2 fruit fly cellular contexts compared by ENCODE assay signal in genomic region chr3L:21321807-21322503, dm6.
TF ChIP-seq lines count a peak whose summit lies in the region.

No protein-coding gene starts in this region.

TF ChIP-seq in whole organism, embryonic, 481 proteins besides CTCF, POLR2A, EP300 and RAD21 (continued from another document and continues in another):
- TF ChIP-seq CG15269 (tag; optimal IDR thresholded peaks at IDR 0.05; lab: Kevin White, UChicago), result peak; percentile 51
- TF ChIP-seq CG16815 (GFP tag; optimal IDR thresholded peaks at IDR 0.05; lab: Kevin White, UChicago), result no peak
- TF ChIP-seq CG7839 (tag; optimal IDR thresholded peaks at IDR 0.05; lab: Kevin White, UChicago), result peak; percentile 49
- TF ChIP-seq Oli (tag; optimal IDR thresholded peaks at IDR 0.05; lab: Kevin White, UChicago), result peak; percentile 37
- no peak for TF ChIP-seq sens-2 (GFP tag; IDR thresholded peaks at IDR 0.05; lab: Robert Waterston, UW)
- TF ChIP-seq CG18011 (GFP tag; optimal IDR thresholded peaks at IDR 0.05; lab: Kevin White, UChicago), result no peak
- TF ChIP-seq Hmr (GFP tag; optimal IDR thresholded peaks at IDR 0.05; lab: Kevin White, UChicago), result peak; percentile 79
- TF ChIP-seq Awh (GFP tag; IDR thresholded peaks at IDR 0.05; lab: Robert Waterston, UW), result no peak
- no peak for TF ChIP-seq Dbx (GFP tag; IDR thresholded peaks at IDR 0.05; lab: Robert Waterston, UW)
- no peak for TF ChIP-seq crc (GFP tag; optimal IDR thresholded peaks at IDR 0.05; lab: Kevin White, UChicago)
- no peak for TF ChIP-seq Dref (GFP tag; IDR thresholded peaks at IDR 0.05; lab: Robert Waterston, UW)
- TF ChIP-seq CG6654 (GFP tag; optimal IDR thresholded peaks at IDR 0.05; lab: Kevin White, UChicago), result no peak
- peak; percentile 73 for TF ChIP-seq CG7556 (GFP tag; optimal IDR thresholded peaks at IDR 0.05; lab: Kevin White, UChicago)
- TF ChIP-seq zf30C (GFP tag; optimal IDR thresholded peaks at IDR 0.05; lab: Kevin White, UChicago), result no peak
- TF ChIP-seq CG12659 (GFP tag; optimal IDR thresholded peaks at IDR 0.05; lab: Kevin White, UChicago), result peak; percentile 28
- TF ChIP-seq jing (GFP tag; optimal IDR thresholded peaks at IDR 0.05; lab: Kevin White, UChicago), result no peak
- no peak for TF ChIP-seq CG8388 (GFP tag; optimal IDR thresholded peaks at IDR 0.05; lab: Kevin White, UChicago)
- TF ChIP-seq br (optimal IDR thresholded peaks at IDR 0.05; lab: Kevin White, UChicago), result no peak
- TF ChIP-seq trh (GFP tag; optimal IDR thresholded peaks at IDR 0.05; lab: Kevin White, UChicago), result no peak
- no peak for TF ChIP-seq CG13624 (GFP tag; optimal IDR thresholded peaks at IDR 0.05; lab: Kevin White, UChicago)
- peak; percentile 58 for TF ChIP-seq CG13296 (GFP tag; optimal IDR thresholded peaks at IDR 0.05; lab: Kevin White, UChicago)
- no peak; the same call in 1 of the 2 replicates for TF ChIP-seq Adf1 (GFP tag; IDR thresholded peaks at IDR 0.05; lab: Robert Waterston, UW)
- TF ChIP-seq danr (GFP tag; IDR thresholded peaks at IDR 0.05; lab: Robert Waterston, UW), result no peak
- TF ChIP-seq ranshi (GFP tag; IDR thresholded peaks at IDR 0.05; lab: Robert Waterston, UW), result no peak
- TF ChIP-seq CG4820 (GFP tag; optimal IDR thresholded peaks at IDR 0.05; lab: Kevin White, UChicago), result no peak
- peak; percentile 26 for TF ChIP-seq CG10267 (tag; optimal IDR thresholded peaks at IDR 0.05; lab: Kevin White, UChicago)
- peak; percentile 48; the same call in 2 of the 3 replicates for TF ChIP-seq row (GFP tag; IDR thresholded peaks at IDR 0.05; lab: Robert Waterston, UW)
- no peak for TF ChIP-seq CG8359 (GFP tag; optimal IDR thresholded peaks at IDR 0.05; lab: Kevin White, UChicago; ENCODE audit: borderline replicate concordance)
- TF ChIP-seq eyg (GFP tag; optimal IDR thresholded peaks at IDR 0.05; lab: Kevin White, UChicago), result no peak
- no peak for TF ChIP-seq CG10959 (GFP tag; IDR thresholded peaks at IDR 0.05; lab: Robert Waterston, UW)
- no peak for TF ChIP-seq ara (GFP tag; IDR thresholded peaks at IDR 0.05; lab: Robert Waterston, UW)
- TF ChIP-seq D19A (tag; optimal IDR thresholded peaks at IDR 0.05; lab: Kevin White, UChicago), result peak; percentile 6
- TF ChIP-seq CoRest (tag; optimal IDR thresholded peaks at IDR 0.05; lab: Kevin White, UChicago), result peak; percentile 18
- TF ChIP-seq CG1602 (GFP tag; optimal IDR thresholded peaks at IDR 0.05; lab: Kevin White, UChicago), result no peak
- no peak for TF ChIP-seq CG2199 (GFP tag; IDR thresholded peaks at IDR 0.05; lab: Robert Waterston, UW)
- TF ChIP-seq ERR (GFP tag; optimal IDR thresholded peaks at IDR 0.05; lab: Kevin White, UChicago), result no peak
- peak; percentile 14 for TF ChIP-seq Ets65A (GFP tag; lab: Kevin White, UChicago)
- TF ChIP-seq ash1 (GFP tag; optimal IDR thresholded peaks at IDR 0.05; lab: Kevin White, UChicago), result no peak
- TF ChIP-seq Taf1 (GFP tag; IDR thresholded peaks at IDR 0.05; lab: Robert Waterston, UW), result no peak
- peak; percentile 78 for TF ChIP-seq Hand (GFP tag; optimal IDR thresholded peaks at IDR 0.05; lab: Kevin White, UChicago)
- peak; percentile 24 for TF ChIP-seq cwo (GFP tag; optimal IDR thresholded peaks at IDR 0.05; lab: Kevin White, UChicago)
- TF ChIP-seq CG6791 (GFP tag; IDR thresholded peaks at IDR 0.05; lab: Robert Waterston, UW; ENCODE audit: partially characterized antibody), result no peak
- TF ChIP-seq her (GFP tag; optimal IDR thresholded peaks at IDR 0.05; lab: Kevin White, UChicago), result no peak
- TF ChIP-seq Chrac-16 (GFP tag; optimal IDR thresholded peaks at IDR 0.05; lab: Kevin White, UChicago), result no peak
- no peak for TF ChIP-seq CG8089 (GFP tag; optimal IDR thresholded peaks at IDR 0.05; lab: Kevin White, UChicago)
- TF ChIP-seq Myb (GFP tag; optimal IDR thresholded peaks at IDR 0.05; lab: Kevin White, UChicago), result no peak
- TF ChIP-seq Ptx1 (GFP tag; IDR thresholded peaks at IDR 0.05; lab: Robert Waterston, UW), result no peak
- no peak for TF ChIP-seq CG15011 (GFP tag; optimal IDR thresholded peaks at IDR 0.05; lab: Kevin White, UChicago)
- no peak for TF ChIP-seq CG4328 (GFP tag; optimal IDR thresholded peaks at IDR 0.05; lab: Kevin White, UChicago)
- peak; percentile 30 for TF ChIP-seq CG17385 (GFP tag; optimal IDR thresholded peaks at IDR 0.05; lab: Kevin White, UChicago)
- TF ChIP-seq exex (tag; optimal IDR thresholded peaks at IDR 0.05; lab: Kevin White, UChicago), result no peak
- no peak for TF ChIP-seq cato (GFP tag; optimal IDR thresholded peaks at IDR 0.05; lab: Kevin White, UChicago; ENCODE audit: borderline replicate concordance)
- no peak for TF ChIP-seq Tbp (GFP tag; optimal IDR thresholded peaks at IDR 0.05; lab: Kevin White, UChicago)
- peak; percentile 7 for TF ChIP-seq HLH54F (GFP tag; optimal IDR thresholded peaks at IDR 0.05; lab: Kevin White, UChicago)
- TF ChIP-seq crol (GFP tag; IDR thresholded peaks at IDR 0.05; lab: Robert Waterston, UW), result 0 out of 2 replicates have a peak, but pooled peaks have one; percentile 8
- peak; percentile 52 for TF ChIP-seq caup (GFP tag; optimal IDR thresholded peaks at IDR 0.05; lab: Kevin White, UChicago; ENCODE audit: severe bottlenecking)
- no peak for TF ChIP-seq croc (GFP tag; conservative IDR thresholded peaks at IDR 0.05; lab: Robert Waterston, UW)
- no peak for TF ChIP-seq CrebB (tag; optimal IDR thresholded peaks at IDR 0.05; lab: Kevin White, UChicago)
- no peak for TF ChIP-seq CG4707 (GFP tag; optimal IDR thresholded peaks at IDR 0.05; lab: Kevin White, UChicago)
- TF ChIP-seq CG14965 (GFP tag; optimal IDR thresholded peaks at IDR 0.05; lab: Kevin White, UChicago; ENCODE audit: borderline replicate concordance), result no peak
- TF ChIP-seq Hey (tag; optimal IDR thresholded peaks at IDR 0.05; lab: Kevin White, UChicago), result no peak
- TF ChIP-seq CG2129 (GFP tag; IDR thresholded peaks at IDR 0.05; lab: Robert Waterston, UW; ENCODE audit: partially characterized antibody), result no peak
- no peak for TF ChIP-seq CG1233 (GFP tag; optimal IDR thresholded peaks at IDR 0.05; lab: Kevin White, UChicago)
- no peak for TF ChIP-seq pum (GFP tag; optimal IDR thresholded peaks at IDR 0.05; lab: Kevin White, UChicago)
- TF ChIP-seq BEAF-32 (GFP tag; optimal IDR thresholded peaks at IDR 0.05; lab: Kevin White, UChicago), result no peak
- TF ChIP-seq tio (GFP tag; optimal IDR thresholded peaks at IDR 0.05; lab: Kevin White, UChicago), result no peak
- TF ChIP-seq CG18619 (GFP tag; optimal IDR thresholded peaks at IDR 0.05; lab: Kevin White, UChicago), result peak; percentile 7
- no peak for TF ChIP-seq pros (GFP tag; optimal IDR thresholded peaks at IDR 0.05; lab: Kevin White, UChicago)

TF ChIP-seq in whole organism, prepupa, 60 proteins besides CTCF, POLR2A, EP300 and RAD21 (continued from another document):
- TF ChIP-seq CG7368 (GFP tag; optimal IDR thresholded peaks at IDR 0.05; lab: Kevin White, UChicago) (no peak), pdm3 (GFP tag; optimal IDR thresholded peaks at IDR 0.05; lab: Kevin White, UChicago) (peak; percentile 40), Eip75B (GFP tag; optimal IDR thresholded peaks at IDR 0.05; lab: Kevin White, UChicago) (peak; percentile 3), Ets21C (GFP tag; optimal IDR thresholded peaks at IDR 0.05; lab: Kevin White, UChicago) (no peak), fd59A (GFP tag; optimal IDR thresholded peaks at IDR 0.05; lab: Kevin White, UChicago) (peak; percentile 17), net (GFP tag; optimal IDR thresholded peaks at IDR 0.05; lab: Kevin White, UChicago) (peak; percentile 4), Sox15 (GFP tag; optimal IDR thresholded peaks at IDR 0.05; lab: Kevin White, UChicago) (no peak), CG3919 (GFP tag; optimal IDR thresholded peaks at IDR 0.05; lab: Kevin White, UChicago) (peak; percentile 39), CG6276 (GFP tag; optimal IDR thresholded peaks at IDR 0.05; lab: Kevin White, UChicago) (peak; percentile 52), topi (GFP tag; optimal IDR thresholded peaks at IDR 0.05; lab: Kevin White, UChicago) (peak; percentile 50), Met (GFP tag; optimal IDR thresholded peaks at IDR 0.05; lab: Kevin White, UChicago) (peak; percentile 54), Hr39 (GFP tag; optimal IDR thresholded peaks at IDR 0.05; lab: Kevin White, UChicago) (peak; percentile 4), Ets96B (tag; optimal IDR thresholded peaks at IDR 0.05; lab: Kevin White, UChicago) (no peak)
